Fruit fly (Drosophila melanogaster) whole organism, embryonic: ENCODE results near the gene Hmr.

Experiments
- BtbVII ChIP-seq: fragments of 200-800 bp; sonication (Bioruptor generic); optimal IDR thresholded peaks from 3 replicates; lab custom pipeline; 2017; ENCODE audit warnings: missing biosample characterization, mild to moderate bottlenecking, missing genetic modification characterization
- C15 ChIP-seq: fragments of 200-800 bp; sonication (Bioruptor generic); IDR thresholded peaks from 3 replicates; pipeline ENCODE4 v1.3.6; 2022; ENCODE audit warnings: missing biosample characterization, missing genetic modification characterization
- CG11398 ChIP-seq: fragments of 200-800 bp; sonication (Bioruptor generic); optimal IDR thresholded peaks from 2 replicates; lab custom pipeline; 2016; ENCODE audit warnings: missing biosample characterization, missing genetic modification characterization
- CG12219 ChIP-seq: fragments of 200-800 bp; sonication (Bioruptor generic); optimal IDR thresholded peaks from 3 replicates; lab custom pipeline; 2018; ENCODE audit warnings: missing biosample characterization, mild to moderate bottlenecking, missing genetic modification characterization
- CG1233 ChIP-seq: fragments of 200-800 bp; sonication (Bioruptor generic); optimal IDR thresholded peaks from 4 replicates; lab custom pipeline; 2018; ENCODE audit warnings: missing biosample characterization, mild to moderate bottlenecking, missing genetic modification characterization
- CG12659 ChIP-seq: fragments of 200-800 bp; sonication (Bioruptor generic); optimal IDR thresholded peaks from 3 replicates; lab custom pipeline; 2017; ENCODE audit warnings: mild to moderate bottlenecking, missing biosample characterization, missing genetic modification reagents, missing genetic modification characterization
- CG16815 ChIP-seq: fragments of 200-800 bp; sonication (Bioruptor generic); optimal IDR thresholded peaks from 3 replicates; lab custom pipeline; 2017; ENCODE audit warnings: missing biosample characterization, mild to moderate bottlenecking, missing genetic modification characterization
- CG17361 ChIP-seq: fragments of 200-800 bp; sonication (Bioruptor generic); IDR thresholded peaks from 3 replicates; pipeline ENCODE4 v1.3.6; 2022; ENCODE audit warnings: missing biosample characterization, missing genetic modification characterization
- CG18599 ChIP-seq: fragments of 200-800 bp; sonication (Bioruptor generic); optimal IDR thresholded peaks from 3 replicates; lab custom pipeline; 2017; ENCODE audit warnings: missing biosample characterization, missing genetic modification characterization, mild to moderate bottlenecking, moderate library complexity, missing genetic modification reagents
- CG2678 ChIP-seq: fragments of 200-800 bp; sonication (Bioruptor generic); optimal IDR thresholded peaks from 3 replicates; lab custom pipeline; 2019; ENCODE audit warnings: missing biosample characterization, mild to moderate bottlenecking, missing genetic modification characterization, moderate library complexity
- CG32772 ChIP-seq: fragments of 200-800 bp; sonication (Bioruptor generic); IDR thresholded peaks from 2 replicates; pipeline ENCODE4 v1.3.6; 2022; ENCODE audit warnings: missing biosample characterization, missing genetic modification characterization
- CG4424 ChIP-seq: fragments of 200-800 bp; sonication (Bioruptor generic); optimal IDR thresholded peaks from 3 replicates; lab custom pipeline; 2016; ENCODE audit warnings: missing biosample characterization, missing genetic modification characterization
- CG4854 ChIP-seq: fragments of 200-800 bp; sonication (Bioruptor generic); optimal IDR thresholded peaks from 2 replicates; lab custom pipeline; 2016; ENCODE audit warnings: missing biosample characterization, missing genetic modification characterization, inconsistent platforms
- CG7357 ChIP-seq: fragments of 200-800 bp; sonication (Bioruptor generic); IDR thresholded peaks from 3 replicates; pipeline ENCODE4 v1.3.6; 2022; ENCODE audit warnings: missing biosample characterization, missing genetic modification characterization
- CG8290 ChIP-seq, 3 experiments: fragments of 200-800 bp; sonication (Bioruptor generic); optimal IDR thresholded peaks; 2 replicates each; lab custom pipeline; 2016 to 2019; ENCODE audit warnings: missing biosample characterization in 3 of 3, missing genetic modification characterization in 3 of 3, mild to moderate bottlenecking in 2 of 3, moderate library complexity in 1 of 3
- CG8944 ChIP-seq: fragments of 200-800 bp; sonication (Bioruptor generic); optimal IDR thresholded peaks from 3 replicates; lab custom pipeline; 2016; ENCODE audit warnings: missing biosample characterization, missing genetic modification characterization
- Chrac-16 ChIP-seq: fragments of 200-800 bp; sonication (Bioruptor generic); optimal IDR thresholded peaks from 3 replicates; lab custom pipeline; 2016; ENCODE audit warnings: missing biosample characterization, missing genetic modification characterization
- Dip2 ChIP-seq: fragments of 200-800 bp; sonication (Bioruptor generic); IDR thresholded peaks from 2 replicates; pipeline ENCODE4 v1.3.6; 2022; ENCODE audit warnings: missing biosample characterization, missing genetic modification characterization
- Drgx ChIP-seq: fragments of 200-800 bp; sonication (Bioruptor generic); IDR thresholded peaks from 2 replicates; pipeline ENCODE4 v1.3.6; 2022; ENCODE audit warnings: missing biosample characterization, missing genetic modification characterization
- Ets65A ChIP-seq: fragments of 200-800 bp; sonication (Bioruptor generic); peaks from one replicate; lab custom pipeline; 2016; ENCODE audit warnings: missing biosample characterization, missing genetic modification characterization
- HHEX ChIP-seq: fragments of 200-800 bp; sonication (Bioruptor generic); optimal IDR thresholded peaks from 3 replicates; lab custom pipeline; 2017; ENCODE audit warnings: missing biosample characterization, mild to moderate bottlenecking, missing genetic modification characterization, missing genetic modification reagents
- HLH54F ChIP-seq: fragments of 200-800 bp; sonication (Bioruptor generic); optimal IDR thresholded peaks from 3 replicates; lab custom pipeline; 2016; ENCODE audit warnings: missing biosample characterization, missing genetic modification characterization
- Hr51 ChIP-seq, 2 experiments: fragments of 200-800 bp; sonication (Bioruptor generic); optimal IDR thresholded peaks; 2 replicates in 1 of 2; 3 replicates in 1 of 2; lab custom pipeline; 2016 to 2018; ENCODE audit warnings: missing biosample characterization in 2 of 2, missing genetic modification characterization in 2 of 2, mild to moderate bottlenecking in 1 of 2, moderate library complexity in 1 of 2
- MESR4 ChIP-seq: fragments of 200-800 bp; sonication (Bioruptor generic); optimal IDR thresholded peaks from 2 replicates; lab custom pipeline; 2018; ENCODE audit warnings: missing biosample characterization, mild to moderate bottlenecking, missing genetic modification characterization, moderate library complexity
- Med ChIP-seq: fragments of 200-800 bp; sonication (Bioruptor generic); peaks from one replicate; lab custom pipeline; 2016; ENCODE audit warnings: missing biosample characterization, missing genetic modification characterization, mild to moderate bottlenecking, inconsistent platforms, moderate library complexity
- Mrtf ChIP-seq: fragments of 200-800 bp; sonication (Bioruptor generic); IDR thresholded peaks from 3 replicates; pipeline ENCODE4 v1.3.6; 2022; ENCODE audit warnings: missing biosample characterization, missing genetic modification characterization
- Scr ChIP-seq: fragments of 200-800 bp; sonication (Bioruptor generic); IDR thresholded peaks from 2 replicates; pipeline ENCODE4 v1.3.6; 2022; ENCODE audit warnings: missing biosample characterization, missing genetic modification characterization; ENCODE audit not compliant: partially characterized antibody
- Sox102F ChIP-seq: fragments of 200-800 bp; sonication (Bioruptor generic); optimal IDR thresholded peaks from 2 replicates; lab custom pipeline; 2018; ENCODE audit warnings: missing biosample characterization, mild to moderate bottlenecking, missing genetic modification characterization, moderate library complexity
- ase ChIP-seq: fragments of 200-800 bp; sonication (Bioruptor generic); IDR thresholded peaks from 3 replicates; pipeline ENCODE4 v1.3.6; 2022; ENCODE audit warnings: missing biosample characterization, missing genetic modification characterization
- caup ChIP-seq: fragments of 200-800 bp; sonication (Bioruptor generic); optimal IDR thresholded peaks from 3 replicates; lab custom pipeline; 2017; ENCODE audit warnings: missing biosample characterization, mild to moderate bottlenecking, missing genetic modification characterization, moderate library complexity; ENCODE audit not compliant: severe bottlenecking
- chn ChIP-seq: fragments of 200-800 bp; sonication (Bioruptor generic); optimal IDR thresholded peaks from 2 replicates; lab custom pipeline; 2016; ENCODE audit warnings: missing biosample characterization, missing genetic modification characterization
- dm ChIP-seq: fragments of 200-800 bp; sonication (Bioruptor generic); optimal IDR thresholded peaks from 3 replicates; lab custom pipeline; 2016; ENCODE audit warnings: missing biosample characterization, missing genetic modification characterization
- dmrt99B ChIP-seq: fragments of 200-800 bp; sonication (Bioruptor generic); optimal IDR thresholded peaks from 2 replicates; lab custom pipeline; 2018; ENCODE audit warnings: missing biosample characterization, mild to moderate bottlenecking, missing genetic modification characterization, moderate library complexity
- dysf ChIP-seq: fragments of 200-800 bp; sonication (Bioruptor generic); IDR thresholded peaks from 3 replicates; pipeline ENCODE4 v1.3.6; 2022; ENCODE audit warnings: missing biosample characterization, missing genetic modification characterization
- ems ChIP-seq: fragments of 200-800 bp; sonication (Bioruptor generic); optimal IDR thresholded peaks from 3 replicates; lab custom pipeline; 2016; ENCODE audit warnings: missing biosample characterization, missing genetic modification characterization
- fu2 ChIP-seq: fragments of 200-800 bp; sonication (Bioruptor generic); optimal IDR thresholded peaks from 2 replicates; lab custom pipeline; 2016; ENCODE audit warnings: missing biosample characterization, missing genetic modification characterization
- ham ChIP-seq: fragments of 200-800 bp; sonication (Bioruptor generic); IDR thresholded peaks from 2 replicates; pipeline ENCODE4 v1.3.6; 2022; ENCODE audit warnings: missing biosample characterization, missing genetic modification characterization
- jigr1 ChIP-seq: fragments of 200-800 bp; sonication (Bioruptor generic); IDR thresholded peaks from 3 replicates; pipeline ENCODE4 v1.3.6; 2022; ENCODE audit warnings: missing biosample characterization, missing genetic modification characterization
- oc ChIP-seq: fragments of 200-800 bp; sonication (Bioruptor generic); optimal IDR thresholded peaks from 2 replicates; lab custom pipeline; 2018; ENCODE audit warnings: missing biosample characterization, mild to moderate bottlenecking, missing genetic modification characterization, moderate library complexity
- onecut ChIP-seq: fragments of 200-800 bp; sonication (Bioruptor generic); IDR thresholded peaks from 2 replicates; pipeline ENCODE4 v1.3.6; 2022; ENCODE audit warnings: missing biosample characterization, missing genetic modification characterization
- org-1 ChIP-seq: fragments of 200-800 bp; sonication (Bioruptor generic); optimal IDR thresholded peaks from 2 replicates; lab custom pipeline; 2017; ENCODE audit warnings: missing biosample characterization, missing genetic modification characterization
- pnt ChIP-seq: fragments of 200-800 bp; sonication (Bioruptor generic); optimal IDR thresholded peaks from 3 replicates; lab custom pipeline; 2016; ENCODE audit warnings: missing biosample characterization, missing genetic modification characterization
- ranshi ChIP-seq: fragments of 200-800 bp; sonication (Bioruptor generic); IDR thresholded peaks from 2 replicates; pipeline ENCODE4 v1.3.6; 2022; ENCODE audit warnings: missing biosample characterization, missing genetic modification characterization
- run ChIP-seq: fragments of 200-800 bp; sonication (Bioruptor generic); optimal IDR thresholded peaks from 3 replicates; lab custom pipeline; 2018; ENCODE audit warnings: missing biosample characterization, mild to moderate bottlenecking, missing genetic modification characterization
- scrt ChIP-seq: fragments of 200-800 bp; sonication (Bioruptor generic); optimal IDR thresholded peaks from 2 replicates; lab custom pipeline; 2018; ENCODE audit warnings: missing biosample characterization, mild to moderate bottlenecking, missing genetic modification characterization, moderate library complexity
- slbo ChIP-seq: fragments of 200-800 bp; sonication (Bioruptor generic); IDR thresholded peaks from 2 replicates; pipeline ENCODE4 v1.3.6; 2022; ENCODE audit warnings: missing biosample characterization, missing genetic modification characterization
- sob ChIP-seq: fragments of 200-800 bp; sonication (Bioruptor generic); IDR thresholded peaks from 2 replicates; pipeline ENCODE4 v1.3.6; 2022; ENCODE audit warnings: missing biosample characterization, missing genetic modification characterization
- sqz ChIP-seq: fragments of 200-800 bp; sonication (Bioruptor generic); optimal IDR thresholded peaks from 3 replicates; lab custom pipeline; 2018; ENCODE audit warnings: missing biosample characterization, mild to moderate bottlenecking, missing genetic modification characterization
- ttk ChIP-seq: fragments of 200-800 bp; sonication (Bioruptor generic); IDR thresholded peaks from 2 replicates; pipeline ENCODE4 v2.1.2; 2022; ENCODE audit warnings: missing biosample characterization, missing genetic modification characterization
- unc-4 ChIP-seq: fragments of 200-800 bp; sonication (Bioruptor generic); IDR thresholded peaks from 2 replicates; pipeline ENCODE4 v1.3.6; 2022; ENCODE audit warnings: missing biosample characterization, missing genetic modification characterization; ENCODE audit not compliant: partially characterized antibody

Hmr gene

DNA sequence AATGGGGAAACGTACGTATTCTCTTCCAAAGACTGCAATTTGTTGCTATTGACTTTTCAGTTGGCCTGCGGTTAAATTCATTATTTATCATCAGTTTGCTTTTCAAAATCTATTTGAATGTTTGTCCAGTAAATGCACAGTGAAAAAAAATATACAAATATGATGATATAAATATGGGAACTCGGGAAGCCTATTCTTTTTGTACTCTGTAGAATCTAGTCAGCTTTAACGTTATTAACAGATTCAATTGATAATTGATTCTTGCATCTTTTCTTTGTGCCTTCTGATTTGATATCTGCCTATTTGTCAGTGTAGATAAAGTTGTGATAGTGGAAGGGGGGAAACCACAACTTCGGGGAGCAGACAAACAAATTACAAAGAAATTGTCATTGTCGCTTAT lies 52.4 kb downstream of the Hmr start (continued):
- TF ChIP-seq dysf (GFP tag; lab: Robert Waterston, UW) (peak; percentile 50; the same call in 1 of the 3 replicates), run (peak; percentile 85), dm (GFP tag; lab: Kevin White, UChicago) (peak; percentile 4), CG8290 (GFP tag; optimal IDR thresholded peaks at IDR 0.05; lab: Kevin White, UChicago) (no peak), CG8290 (tag; optimal IDR thresholded peaks at IDR 0.05; lab: Kevin White, UChicago) (no peak), pnt (GFP tag; lab: Kevin White, UChicago) (peak; percentile 52), CG16815 (GFP tag; lab: Kevin White, UChicago) (peak; percentile 39), CG2678 (peak; percentile 73), CG7357 (GFP tag; lab: Robert Waterston, UW) (0 out of 3 replicates have a peak, but pooled peaks have one; percentile 42), ranshi (GFP tag; lab: Robert Waterston, UW) (0 out of 2 replicates have a peak, but pooled peaks have one; percentile 45), chn (GFP tag; lab: Kevin White, UChicago) (peak; percentile 31), ems (GFP tag; lab: Kevin White, UChicago) (peak; percentile 26), slbo (peak; percentile 21; the same call in 1 of the 2 replicates), CG17361 (GFP tag; lab: Robert Waterston, UW) (peak; percentile 79), CG11398 (peak; percentile 8), BtbVII (GFP tag; lab: Kevin White, UChicago) (no peak), HHEX (GFP tag; lab: Kevin White, UChicago) (peak; percentile 33), CG1233 (GFP tag; lab: Kevin White, UChicago) (peak; percentile 67), CG12659 (GFP tag; lab: Kevin White, UChicago) (peak; percentile 33), oc (peak; percentile 36), ham (GFP tag; lab: Robert Waterston, UW) (no peak), MESR4 (GFP tag; lab: Kevin White, UChicago) (no peak), caup (GFP tag; lab: Kevin White, UChicago) (peak; percentile 4), Mrtf (GFP tag; lab: Robert Waterston, UW) (peak; percentile 61; the same call in 2 of the 3 replicates), Dip2 (GFP tag; lab: Robert Waterston, UW) (no peak), sqz (GFP tag; lab: Kevin White, UChicago) (peak; percentile 48), scrt (GFP tag; lab: Kevin White, UChicago) (peak; percentile 9), Sox102F (GFP tag; lab: Kevin White, UChicago) (peak; percentile 81), Med (GFP tag; lab: Kevin White, UChicago) (peak; percentile 86), HLH54F (GFP tag; lab: Kevin White, UChicago) (peak; percentile 10), CG12219 (peak; percentile 55), fu2 (GFP tag; lab: Kevin White, UChicago) (peak; percentile 2), ttk (peak; percentile 68), Ets65A (GFP tag; lab: Kevin White, UChicago) (peak; percentile 12), Drgx (GFP tag; lab: Robert Waterston, UW) (no peak), jigr1 (GFP tag; lab: Robert Waterston, UW) (no peak), Hr51 (GFP tag; optimal IDR thresholded peaks at IDR 0.05; lab: Kevin White, UChicago) (peak in 1 of 2 experiments; percentile 74), unc-4 (no peak), dmrt99B (tag; lab: Kevin White, UChicago) (peak; percentile 79), CG8944 (peak; percentile 44), C15 (GFP tag; lab: Robert Waterston, UW) (no peak), Chrac-16 (GFP tag; lab: Kevin White, UChicago) (peak; percentile 47), onecut (GFP tag; lab: Robert Waterston, UW) (peak; percentile 35; the same call in 1 of the 2 replicates), Scr (GFP tag; lab: Robert Waterston, UW) (no peak), CG18599 (GFP tag; lab: Kevin White, UChicago) (peak; percentile 39), sob (peak; percentile 53), org-1 (GFP tag; lab: Kevin White, UChicago) (no peak), CG4854 (peak; percentile 13), ase (GFP tag; lab: Robert Waterston, UW) (peak; percentile 28; the same call in 1 of the 3 replicates), CG32772 (GFP tag; lab: Robert Waterston, UW) (peak; percentile 71), CG4424 (GFP tag; lab: Kevin White, UChicago) (peak; percentile 73)
